Worm (Caenorhabditis elegans) whole organism, L2 larva: ENCODE measurements around the gene cmtr-2.

Experiments used
- C34F6.9 ChIP-seq: fragments of 150-350 bp; optimal IDR thresholded peaks from 2 replicates; lab custom pipeline; 2014; ENCODE audit warnings: missing biosample characterization, missing genetic modification characterization
- F13H6.1 ChIP-seq: sonication (generic microtip); optimal IDR thresholded peaks from 2 replicates; lab custom pipeline; 2016; ENCODE audit warnings: missing genetic modification characterization, missing compliant biosample characterization
- Y55F3AM.14 ChIP-seq: fragments of 200-800 bp; sonication (Bioruptor generic); optimal IDR thresholded peaks from 2 replicates; lab custom pipeline; 2018; ENCODE audit warnings: mild to moderate bottlenecking, missing genetic modification characterization, missing compliant biosample characterization
- ZK546.5 ChIP-seq: sonication (generic microtip); optimal IDR thresholded peaks from 2 replicates; lab custom pipeline; 2017; ENCODE audit warnings: missing biosample characterization, missing genetic modification characterization
- blmp-1 ChIP-seq: sonication (generic microtip); optimal IDR thresholded peaks from 2 replicates; lab custom pipeline; 2017; ENCODE audit warnings: missing genetic modification characterization, mild to moderate bottlenecking, missing compliant biosample characterization, antibody characterized with exemption, moderate library complexity; ENCODE audit not compliant: insufficient read depth
- ceh-82 ChIP-seq: fragments of 150-350 bp; optimal IDR thresholded peaks from 2 replicates; lab custom pipeline; 2014; ENCODE audit warnings: missing biosample characterization, missing genetic modification characterization
- dmd-4 ChIP-seq: sonication (generic microtip); optimal IDR thresholded peaks from 2 replicates; lab custom pipeline; 2017; ENCODE audit warnings: missing biosample characterization, missing genetic modification characterization
- egl-27 ChIP-seq: sonication (generic microtip); optimal IDR thresholded peaks from 3 replicates; lab custom pipeline; 2017; ENCODE audit warnings: missing biosample characterization, missing genetic modification reagents, missing genetic modification characterization
- elt-1 ChIP-seq: fragments of 150-350 bp; optimal IDR thresholded peaks from 2 replicates; lab custom pipeline; 2014; ENCODE audit warnings: missing biosample characterization, missing genetic modification characterization
- elt-3 ChIP-seq: sonication (generic microtip); optimal IDR thresholded peaks from 2 replicates; lab custom pipeline; 2017; ENCODE audit warnings: missing biosample characterization, missing genetic modification characterization
- gmeb-1 ChIP-seq: fragments of 150-350 bp; optimal IDR thresholded peaks from 2 replicates; lab custom pipeline; 2014; ENCODE audit warnings: missing biosample characterization, missing genetic modification characterization
- lsy-2 ChIP-seq, 2 experiments: fragments of 150-350 bp in 1 of 2; sonication (generic microtip) in 1 of 2; optimal IDR thresholded peaks; 2 replicates each; lab custom pipeline; 2014 to 2017; ENCODE audit warnings: missing biosample characterization in 2 of 2, missing genetic modification characterization in 2 of 2
- mab-5 ChIP-seq: fragments of 150-350 bp; optimal IDR thresholded peaks from 2 replicates; lab custom pipeline; 2014; ENCODE audit warnings: missing biosample characterization, missing genetic modification characterization
- mbf-1 ChIP-seq: sonication (generic microtip); optimal IDR thresholded peaks from 2 replicates; lab custom pipeline; 2017; ENCODE audit warnings: missing biosample characterization, missing genetic modification characterization
- nhr-129 ChIP-seq: fragments of 150-350 bp; optimal IDR thresholded peaks from 2 replicates; lab custom pipeline; 2014; ENCODE audit warnings: missing biosample characterization, missing genetic modification characterization
- nhr-23 ChIP-seq: fragments of 150-350 bp; optimal IDR thresholded peaks from 2 replicates; lab custom pipeline; 2014; ENCODE audit warnings: missing biosample characterization, missing genetic modification reagents, missing genetic modification characterization
- nhr-237 ChIP-seq: fragments of 150-350 bp; optimal IDR thresholded peaks from 2 replicates; lab custom pipeline; 2014; ENCODE audit warnings: missing biosample characterization, missing genetic modification characterization
- nhr-25 ChIP-seq: fragments of 150-350 bp; sonication (generic microtip); optimal IDR thresholded peaks from 3 replicates; lab custom pipeline; 2014; ENCODE audit warnings: missing biosample characterization, missing genetic modification characterization
- nhr-77 ChIP-seq: fragments of 150-350 bp; optimal IDR thresholded peaks from 2 replicates; lab custom pipeline; 2014; ENCODE audit warnings: missing biosample characterization, missing genetic modification characterization
- sem-4 ChIP-seq: fragments of 150-350 bp; optimal IDR thresholded peaks from 2 replicates; lab custom pipeline; 2014; ENCODE audit warnings: missing biosample characterization, missing genetic modification reagents, missing genetic modification characterization
- skn-1 ChIP-seq: sonication (generic microtip); optimal IDR thresholded peaks from 2 replicates; lab custom pipeline; 2017; ENCODE audit warnings: missing biosample characterization, missing genetic modification characterization
- sma-3 ChIP-seq: sonication (generic microtip); optimal IDR thresholded peaks from 2 replicates; lab custom pipeline; 2016; ENCODE audit warnings: missing genetic modification reagents, missing genetic modification characterization, missing compliant biosample characterization
- sma-9 ChIP-seq, 2 experiments: fragments of 150-350 bp in 1 of 2; sonication (generic microtip) in 1 of 2; optimal IDR thresholded peaks; 2 replicates each; lab custom pipeline; 2014 to 2016; ENCODE audit warnings: missing genetic modification characterization in 2 of 2, mild to moderate bottlenecking in 1 of 2, missing biosample characterization in 1 of 2, missing compliant biosample characterization in 1 of 2, missing genetic modification reagents in 1 of 2, moderate library complexity in 1 of 2
- snpc-4 ChIP-seq: fragments of 150-350 bp; optimal IDR thresholded peaks from 2 replicates; lab custom pipeline; 2014; ENCODE audit warnings: missing biosample characterization, missing genetic modification characterization
- unc-39 ChIP-seq: fragments of 150-350 bp; optimal IDR thresholded peaks from 2 replicates; lab custom pipeline; 2014; ENCODE audit warnings: missing biosample characterization, missing genetic modification characterization
- unc-55 ChIP-seq: fragments of 150-350 bp; sonication (generic microtip); optimal IDR thresholded peaks from 3 replicates; lab custom pipeline; 2014; ENCODE audit warnings: missing biosample characterization, missing genetic modification reagents, missing genetic modification characterization
- zag-1 ChIP-seq: fragments of 150-350 bp; optimal IDR thresholded peaks from 2 replicates; lab custom pipeline; 2014; ENCODE audit warnings: missing biosample characterization, missing genetic modification characterization
- ztf-1 ChIP-seq: fragments of 200-800 bp; sonication (Bioruptor generic); conservative IDR thresholded peaks from 2 replicates; pipeline ENCODE4 v1.3.6; 2022; ENCODE audit warnings: missing genetic modification characterization, missing compliant biosample characterization

The cmtr-2 gene

DNA sequence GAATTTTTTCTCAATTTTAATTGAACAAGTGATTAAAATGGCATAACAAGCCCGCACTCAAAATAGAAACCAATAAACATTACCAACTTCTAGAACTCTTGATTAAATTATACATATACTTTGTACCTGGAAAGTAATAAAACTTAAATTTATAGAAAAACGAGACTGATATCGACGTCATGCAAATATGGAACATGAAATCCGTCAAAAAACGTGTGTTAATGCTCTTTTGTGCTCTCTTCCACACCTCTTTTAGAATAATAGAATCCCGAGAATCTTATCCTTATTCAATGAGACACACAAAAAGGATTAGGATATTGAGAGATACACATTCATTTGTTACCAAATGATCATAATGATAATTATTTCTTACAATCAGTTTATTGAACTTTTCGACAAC, 38.7 kb downstream of the cmtr-2 start:
- TF ChIP-seq egl-27 (no peak), unc-55 (GFP tag; lab: Kevin White, UChicago) (no peak), elt-3 (tag; lab: Kevin White, UChicago) (no peak), gmeb-1 (tag; lab: Kevin White, UChicago) (no peak)

DNA sequence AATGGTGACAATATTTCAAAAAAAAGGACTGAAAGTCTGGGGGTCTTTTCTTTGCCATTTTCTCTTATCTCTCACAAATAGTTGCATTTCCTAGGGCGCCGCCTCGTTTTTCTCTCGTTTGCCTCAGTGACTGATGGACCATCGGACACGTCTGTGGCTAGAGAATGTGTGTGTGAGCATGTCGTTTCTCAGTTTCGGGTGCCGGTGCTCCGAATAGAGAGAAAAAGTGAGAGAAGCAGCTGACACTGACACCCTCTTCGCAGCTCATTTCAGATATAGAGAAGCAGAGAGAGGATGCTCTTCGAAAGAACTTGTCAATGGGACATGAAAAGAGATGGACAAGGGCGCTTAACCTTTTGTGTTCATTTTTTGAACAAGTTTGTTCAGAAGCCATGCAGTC, 40.6 kb downstream of the cmtr-2 start:
- TF ChIP-seq mbf-1 (tag; lab: Kevin White, UChicago) (no peak), elt-1 (tag; lab: Kevin White, UChicago) (no peak), F13H6.1 (tag; lab: Kevin White, UChicago) (peak; percentile 18), blmp-1 (tag; lab: Kevin White, UChicago) (no peak), sma-9 (GFP tag; optimal IDR thresholded peaks at IDR 0.05; lab: Kevin White, UChicago) (no peak), sma-9 (tag; optimal IDR thresholded peaks at IDR 0.05; lab: Kevin White, UChicago) (no peak), egl-27 (no peak), mab-5 (tag; lab: Kevin White, UChicago) (no peak), nhr-77 (tag; lab: Kevin White, UChicago) (no peak), sem-4 (no peak), nhr-129 (tag; lab: Kevin White, UChicago) (peak; percentile 48), nhr-23 (no peak), skn-1 (tag; lab: Kevin White, UChicago) (no peak), sma-3 (no peak), zag-1 (tag; lab: Kevin White, UChicago) (peak; percentile 47), nhr-237 (tag; lab: Kevin White, UChicago) (no peak), nhr-25 (tag; lab: Kevin White, UChicago) (no peak), lsy-2 (tag; optimal IDR thresholded peaks at IDR 0.05; lab: Kevin White, UChicago) (peak in 1 of 2 experiments; percentile 52), ZK546.5 (tag; lab: Kevin White, UChicago) (no peak), snpc-4 (tag; lab: Kevin White, UChicago) (peak; percentile 26), gmeb-1 (tag; lab: Kevin White, UChicago) (no peak), elt-3 (tag; lab: Kevin White, UChicago) (no peak), ceh-82 (tag; lab: Kevin White, UChicago) (no peak), dmd-4 (tag; lab: Kevin White, UChicago) (no peak), unc-39 (tag; lab: Kevin White, UChicago) (no peak), Y55F3AM.14 (GFP tag; lab: Kevin White, UChicago) (no peak), C34F6.9 (peak; percentile 30), ztf-1 (GFP tag; lab: Robert Waterston, UW) (no peak)
